Fruit fly (Drosophila melanogaster) whole organism, prepupa: Measurements from ENCODE around the gene CG1774.

Source experiments
- Blimp-1 ChIP-seq: fragments of 200-800 bp; sonication (Bioruptor generic); optimal IDR thresholded peaks from 3 replicates; lab custom pipeline; 2017; ENCODE audit warnings: missing biosample characterization, missing genetic modification characterization, mild to moderate bottlenecking, moderate library complexity, missing genetic modification reagents
- CG10631 ChIP-seq: fragments of 200-800 bp; sonication (Bioruptor generic); optimal IDR thresholded peaks from 2 replicates; lab custom pipeline; 2016; ENCODE audit warnings: missing biosample characterization, missing genetic modification characterization
- CG6276 ChIP-seq: fragments of 200-800 bp; sonication (Bioruptor generic); optimal IDR thresholded peaks from 2 replicates; lab custom pipeline; 2017; ENCODE audit warnings: missing biosample characterization, mild to moderate bottlenecking, missing genetic modification characterization
- CG6854 ChIP-seq: fragments of 200-800 bp; sonication (Bioruptor generic); optimal IDR thresholded peaks from 2 replicates; lab custom pipeline; 2017; ENCODE audit warnings: missing biosample characterization, mild to moderate bottlenecking, missing genetic modification characterization
- CG8632 ChIP-seq: fragments of 200-800 bp; sonication (Bioruptor generic); optimal IDR thresholded peaks from 3 replicates; lab custom pipeline; 2016; ENCODE audit warnings: missing biosample characterization, missing genetic modification characterization
- CG9139 ChIP-seq: fragments of 200-800 bp; sonication (Bioruptor generic); optimal IDR thresholded peaks from 3 replicates; lab custom pipeline; 2017; ENCODE audit warnings: missing biosample characterization, mild to moderate bottlenecking, missing genetic modification characterization
- Ets21C ChIP-seq: fragments of 200-800 bp; sonication (Bioruptor generic); optimal IDR thresholded peaks from 3 replicates; lab custom pipeline; 2016; ENCODE audit warnings: missing biosample characterization, missing genetic modification characterization
- Gug ChIP-seq: fragments of 200-800 bp; sonication (Bioruptor generic); IDR thresholded peaks from 2 replicates; pipeline ENCODE4 v1.3.6; 2022; ENCODE audit warnings: missing biosample characterization, missing genetic modification characterization
- Lpt ChIP-seq: fragments of 200-800 bp; sonication (Bioruptor generic); optimal IDR thresholded peaks from 3 replicates; lab custom pipeline; 2016; ENCODE audit warnings: missing biosample characterization, missing genetic modification characterization
- Sox102F ChIP-seq: fragments of 200-800 bp; sonication (Bioruptor generic); optimal IDR thresholded peaks from 2 replicates; lab custom pipeline; 2016; ENCODE audit warnings: missing biosample characterization, mild to moderate bottlenecking, missing genetic modification characterization
- achi ChIP-seq: fragments of 200-800 bp; sonication (Bioruptor generic); optimal IDR thresholded peaks from 3 replicates; lab custom pipeline; 2016; ENCODE audit warnings: missing biosample characterization, missing genetic modification characterization
- acj6 ChIP-seq: fragments of 200-800 bp; sonication (Bioruptor generic); optimal IDR thresholded peaks from 3 replicates; lab custom pipeline; 2016; ENCODE audit warnings: missing biosample characterization, missing genetic modification characterization
- eg ChIP-seq: fragments of 200-800 bp; sonication (Bioruptor generic); IDR thresholded peaks from 3 replicates; pipeline ENCODE4 v1.3.6; 2022; ENCODE audit warnings: missing biosample characterization, missing genetic modification characterization

- TF ChIP-seq Blimp-1 (GFP tag; lab: Kevin White, UChicago) = peak; percentile 58
- TF ChIP-seq CG6276 = no peak
- no peak for TF ChIP-seq acj6 (GFP tag; lab: Kevin White, UChicago)
- no peak for TF ChIP-seq Sox102F (GFP tag; lab: Kevin White, UChicago)
- TF ChIP-seq CG9139 (GFP tag; lab: Kevin White, UChicago) = no peak
- TF ChIP-seq eg (GFP tag; lab: Robert Waterston, UW) = no peak
- TF ChIP-seq Gug = no peak
- no peak for TF ChIP-seq CG8632 (GFP tag; lab: Kevin White, UChicago)
- no peak for TF ChIP-seq Ets21C
- TF ChIP-seq achi (GFP tag; lab: Kevin White, UChicago) = no peak
- TF ChIP-seq Lpt (GFP tag; lab: Kevin White, UChicago) = no peak
- TF ChIP-seq CG6854 (GFP tag; lab: Kevin White, UChicago) = no peak
- TF ChIP-seq CG10631 (GFP tag; lab: Kevin White, UChicago) = no peak
These were observed 28.4 kb upstream of the CG1774 start for dm6 chr3R:31564164-31564563.
